Fruit fly (Drosophila melanogaster) whole organism, pupa: ENCODE data around the gene CG43998.

ENCODE experiments used
- CG10348 ChIP-seq: fragments of 200-800 bp; sonication (Bioruptor generic); IDR thresholded peaks from 2 replicates; pipeline ENCODE4 v1.3.6; 2022; ENCODE audit warnings: missing biosample characterization, missing genetic modification characterization
- CG12605 ChIP-seq: fragments of 200-800 bp; sonication (Bioruptor generic); IDR thresholded peaks from 2 replicates; pipeline ENCODE4 v1.3.6; 2022; ENCODE audit warnings: missing biosample characterization, missing genetic modification characterization
- CG13204 ChIP-seq: fragments of 200-800 bp; sonication (Bioruptor generic); optimal IDR thresholded peaks from 2 replicates; lab custom pipeline; 2018; ENCODE audit warnings: missing biosample characterization, mild to moderate bottlenecking, missing genetic modification characterization, moderate library complexity
- CG14655 ChIP-seq: fragments of 200-800 bp; sonication (Bioruptor generic); optimal IDR thresholded peaks from 3 replicates; lab custom pipeline; 2017; ENCODE audit warnings: mild to moderate bottlenecking, missing biosample characterization, missing genetic modification reagents, missing genetic modification characterization
- CG15710 ChIP-seq: fragments of 200-800 bp; sonication (Bioruptor generic); optimal IDR thresholded peaks from 2 replicates; lab custom pipeline; 2018; ENCODE audit warnings: missing biosample characterization, mild to moderate bottlenecking, missing genetic modification characterization, moderate library complexity
- CG17806 ChIP-seq: fragments of 200-800 bp; sonication (Bioruptor generic); optimal IDR thresholded peaks from 2 replicates; lab custom pipeline; 2018; ENCODE audit warnings: missing biosample characterization, mild to moderate bottlenecking, missing genetic modification characterization, moderate library complexity
- CG32121 ChIP-seq: fragments of 200-800 bp; sonication (Bioruptor generic); IDR thresholded peaks from 2 replicates; pipeline ENCODE4 v1.3.6; 2022; ENCODE audit warnings: missing biosample characterization, missing genetic modification characterization
- CG34367 ChIP-seq: fragments of 200-800 bp; sonication (Bioruptor generic); optimal IDR thresholded peaks from 2 replicates; lab custom pipeline; 2018; ENCODE audit warnings: missing biosample characterization, mild to moderate bottlenecking, missing genetic modification characterization
- CG4496 ChIP-seq: fragments of 200-800 bp; sonication (Bioruptor generic); IDR thresholded peaks from 3 replicates; pipeline ENCODE4 v1.3.6; 2022; ENCODE audit warnings: missing biosample characterization, missing genetic modification characterization
- CG8159 ChIP-seq: fragments of 200-800 bp; sonication (Bioruptor generic); optimal IDR thresholded peaks from 3 replicates; lab custom pipeline; 2018; ENCODE audit warnings: missing biosample characterization, mild to moderate bottlenecking, missing genetic modification characterization, moderate library complexity
- CG8301 ChIP-seq: fragments of 200-800 bp; sonication (Bioruptor generic); optimal IDR thresholded peaks from 2 replicates; lab custom pipeline; 2018; ENCODE audit warnings: missing biosample characterization, mild to moderate bottlenecking, missing genetic modification characterization
- CG9948 ChIP-seq: fragments of 200-800 bp; sonication (Bioruptor generic); optimal IDR thresholded peaks from 2 replicates; lab custom pipeline; 2018; ENCODE audit warnings: missing biosample characterization, mild to moderate bottlenecking, missing genetic modification characterization, moderate library complexity
- D1 ChIP-seq: fragments of 200-800 bp; sonication (Bioruptor generic); optimal IDR thresholded peaks from 2 replicates; lab custom pipeline; 2018; ENCODE audit warnings: missing biosample characterization, mild to moderate bottlenecking, missing genetic modification characterization, moderate library complexity
- EcR ChIP-seq: fragments of 200-800 bp; sonication (Bioruptor generic); optimal IDR thresholded peaks from 3 replicates; lab custom pipeline; 2019; ENCODE audit warnings: missing biosample characterization, missing genetic modification characterization, mild to moderate bottlenecking, moderate library complexity, missing genetic modification reagents
- Ets98B ChIP-seq: fragments of 200-800 bp; sonication (Bioruptor generic); IDR thresholded peaks from 2 replicates; pipeline ENCODE4 v1.3.6; 2022; ENCODE audit warnings: missing biosample characterization, missing genetic modification characterization
- Pif1A ChIP-seq: fragments of 200-800 bp; sonication (Bioruptor generic); optimal IDR thresholded peaks from 3 replicates; lab custom pipeline; 2016; ENCODE audit warnings: missing biosample characterization, missing genetic modification characterization
- Pif1B ChIP-seq: fragments of 200-800 bp; sonication (Bioruptor generic); optimal IDR thresholded peaks from 3 replicates; lab custom pipeline; 2016; ENCODE audit warnings: missing biosample characterization, missing genetic modification characterization
- Snoo ChIP-seq: fragments of 200-800 bp; sonication (Bioruptor generic); optimal IDR thresholded peaks from 3 replicates; lab custom pipeline; 2017; ENCODE audit warnings: missing biosample characterization, mild to moderate bottlenecking, missing genetic modification characterization, inconsistent platforms
- gl ChIP-seq: fragments of 200-800 bp; sonication (Bioruptor generic); optimal IDR thresholded peaks from 2 replicates; lab custom pipeline; 2018; ENCODE audit warnings: missing biosample characterization, mild to moderate bottlenecking, missing genetic modification characterization
- rn ChIP-seq: fragments of 200-800 bp; sonication (Bioruptor generic); IDR thresholded peaks from 2 replicates; pipeline ENCODE4 v1.3.6; 2022; ENCODE audit warnings: missing biosample characterization, missing genetic modification characterization

Gene CG43998

dm6 chr3R:23903425-23903824, 25.4 kb downstream of the CG43998 start:
- no peak for TF ChIP-seq CG10348
- TF ChIP-seq CG34367: no peak
- peak; percentile 70 for TF ChIP-seq CG8159 (tag; lab: Kevin White, UChicago)

- TF ChIP-seq CG13204 (GFP tag; lab: Kevin White, UChicago) (no peak), CG34367 (no peak), CG12605 (GFP tag; lab: Robert Waterston, UW) (no peak), Ets98B (GFP tag; lab: Robert Waterston, UW) (0 out of 2 replicates have a peak, but pooled peaks have one; percentile 9), CG10348 (no peak), rn (no peak), CG9948 (tag; lab: Kevin White, UChicago) (no peak), CG32121 (GFP tag; lab: Robert Waterston, UW) (0 out of 2 replicates have a peak, but pooled peaks have one; percentile 12), CG15710 (tag; lab: Kevin White, UChicago) (no peak)
Observed at dm6 chr3R:23902557-23902956, 26.2 kb downstream of the CG43998 start.

dm6 chr3R:23902034-23902433, 26.8 kb downstream of the CG43998 start:
- TF ChIP-seq CG34367: peak; percentile 23
- TF ChIP-seq CG8159 (tag; lab: Kevin White, UChicago): peak; percentile 65
- TF ChIP-seq CG9948 (tag; lab: Kevin White, UChicago): peak; percentile 47
- TF ChIP-seq Snoo (tag; lab: Kevin White, UChicago): no peak
- TF ChIP-seq CG17806: peak; percentile 21
- no peak for TF ChIP-seq rn
- TF ChIP-seq D1: no peak
- TF ChIP-seq CG12605 (GFP tag; lab: Robert Waterston, UW): no peak
- no peak for TF ChIP-seq CG14655 (GFP tag; lab: Kevin White, UChicago)
- TF ChIP-seq CG10348: no peak
- TF ChIP-seq CG15710 (tag; lab: Kevin White, UChicago): peak; percentile 23

dm6 chr3R:23900092-23900491, 28.7 kb downstream of the CG43998 start:
- no peak for TF ChIP-seq CG8159 (tag; lab: Kevin White, UChicago)
- no peak for TF ChIP-seq CG13204 (GFP tag; lab: Kevin White, UChicago)
- no peak for TF ChIP-seq CG15710 (tag; lab: Kevin White, UChicago)
- no peak for TF ChIP-seq Pif1B (GFP tag; lab: Kevin White, UChicago)
- no peak for TF ChIP-seq Pif1A
- no peak for TF ChIP-seq CG8301
- TF ChIP-seq CG10348: no peak
- TF ChIP-seq CG14655 (GFP tag; lab: Kevin White, UChicago): no peak
- no peak for TF ChIP-seq CG9948 (tag; lab: Kevin White, UChicago)
- TF ChIP-seq CG12605 (GFP tag; lab: Robert Waterston, UW): no peak

dm6 chr3R:23893460-23893859, 35.3 kb downstream of the CG43998 start, which contains the start of gene tbrd-1:
TSS of gene tbrd-1 (minus strand) at chr3R:23893560.
- no peak for TF ChIP-seq CG17806
- TF ChIP-seq, all 21 proteins: peak for 0

dm6 chr3R:23890886-23891285, 37.9 kb downstream of the CG43998 start, which contains the start of gene TfIIA-S:
TSS of gene TfIIA-S (minus strand) at chr3R:23891060.
- TF ChIP-seq CG13204 (GFP tag; lab: Kevin White, UChicago) (no peak), CG15710 (tag; lab: Kevin White, UChicago) (peak; percentile 27)

- TF ChIP-seq gl (tag; lab: Kevin White, UChicago) (no peak), CG8159 (tag; lab: Kevin White, UChicago) (peak; percentile 40), CG15710 (tag; lab: Kevin White, UChicago) (peak; percentile 2), CG4496 (GFP tag; lab: Robert Waterston, UW) (no peak), D1 (no peak), CG17806 (peak; percentile 5), rn (no peak), Pif1A (no peak), CG12605 (GFP tag; lab: Robert Waterston, UW) (no peak), CG13204 (GFP tag; lab: Kevin White, UChicago) (no peak), CG9948 (tag; lab: Kevin White, UChicago) (no peak), CG14655 (GFP tag; lab: Kevin White, UChicago) (no peak), EcR (GFP tag; lab: Kevin White, UChicago) (peak; percentile 24), CG8301 (no peak)
Observed at dm6 chr3R:23889922-23890321, 38.9 kb downstream of the CG43998 start, which contains the start of gene Pli. TSS of gene Pli (minus strand) at chr3R:23890052.
